Fruit fly (Drosophila melanogaster) whole organism, embryonic: ENCODE measurements around the gene CG44385.

Experiments used
- Bgb ChIP-seq: fragments of 200-800 bp; sonication (Bioruptor generic); IDR thresholded peaks from 2 replicates; pipeline ENCODE4 v1.3.6; 2022; ENCODE audit warnings: missing biosample characterization, missing genetic modification characterization; ENCODE audit not compliant: partially characterized antibody
- Blimp-1 ChIP-seq: fragments of 200-800 bp; sonication (Bioruptor generic); optimal IDR thresholded peaks from 3 replicates; lab custom pipeline; 2018; ENCODE audit warnings: missing biosample characterization, missing genetic modification characterization, mild to moderate bottlenecking, moderate library complexity, missing genetic modification reagents
- CG10274 ChIP-seq: fragments of 200-800 bp; sonication (Bioruptor generic); optimal IDR thresholded peaks from 3 replicates; lab custom pipeline; 2017; ENCODE audit warnings: missing biosample characterization, mild to moderate bottlenecking, missing genetic modification characterization
- CG10366 ChIP-seq: fragments of 200-800 bp; sonication (Bioruptor generic); IDR thresholded peaks from 2 replicates; pipeline ENCODE4 v1.3.6; 2022; ENCODE audit warnings: missing biosample characterization, missing genetic modification characterization
- CG10959 ChIP-seq: fragments of 200-800 bp; sonication (Bioruptor generic); IDR thresholded peaks from 2 replicates; pipeline ENCODE4 v1.3.6; 2022; ENCODE audit warnings: missing biosample characterization, missing genetic modification characterization
- CG11247 ChIP-seq: fragments of 200-800 bp; sonication (Bioruptor generic); IDR thresholded peaks from 2 replicates; pipeline ENCODE4 v1.3.6; 2022; ENCODE audit warnings: missing biosample characterization, missing genetic modification characterization
- CG12236 ChIP-seq: fragments of 200-800 bp; sonication (Bioruptor generic); optimal IDR thresholded peaks from 2 replicates; lab custom pipeline; 2016; ENCODE audit warnings: missing biosample characterization, missing genetic modification characterization
- CG13287 ChIP-seq: fragments of 200-800 bp; sonication (Bioruptor generic); IDR thresholded peaks from 2 replicates; pipeline ENCODE4 v1.3.6; 2022; ENCODE audit warnings: missing biosample characterization, missing genetic modification characterization; ENCODE audit not compliant: partially characterized antibody
- CG14014 ChIP-seq: fragments of 200-800 bp; sonication (Bioruptor generic); IDR thresholded peaks from 2 replicates; pipeline ENCODE4 v1.3.6; 2022; ENCODE audit warnings: missing biosample characterization, missing genetic modification characterization
- CG15269 ChIP-seq: fragments of 200-800 bp; sonication (Bioruptor generic); optimal IDR thresholded peaks from 2 replicates; lab custom pipeline; 2018; ENCODE audit warnings: missing biosample characterization, mild to moderate bottlenecking, missing genetic modification characterization, moderate library complexity
- CG1529 ChIP-seq: fragments of 200-800 bp; sonication (Bioruptor generic); optimal IDR thresholded peaks from 3 replicates; lab custom pipeline; 2018; ENCODE audit warnings: missing biosample characterization, missing genetic modification characterization
- CG16779 ChIP-seq: fragments of 200-800 bp; sonication (Bioruptor generic); IDR thresholded peaks from 2 replicates; pipeline ENCODE4 v1.3.6; 2022; ENCODE audit warnings: missing biosample characterization, missing genetic modification characterization
- CG16863 ChIP-seq: fragments of 200-800 bp; sonication (Bioruptor generic); optimal IDR thresholded peaks from 3 replicates; lab custom pipeline; 2016; ENCODE audit warnings: missing biosample characterization, missing genetic modification characterization
- CG17361 ChIP-seq: fragments of 200-800 bp; sonication (Bioruptor generic); IDR thresholded peaks from 3 replicates; pipeline ENCODE4 v1.3.6; 2022; ENCODE audit warnings: missing biosample characterization, missing genetic modification characterization
- CG7963 ChIP-seq: fragments of 200-800 bp; sonication (Bioruptor generic); IDR thresholded peaks from 3 replicates; pipeline ENCODE4 v1.3.6; 2022; ENCODE audit warnings: missing biosample characterization, missing genetic modification characterization; ENCODE audit not compliant: partially characterized antibody
- CG8290 ChIP-seq, 3 experiments: fragments of 200-800 bp; sonication (Bioruptor generic); optimal IDR thresholded peaks; 2 replicates each; lab custom pipeline; 2016 to 2019; ENCODE audit warnings: missing biosample characterization in 3 of 3, missing genetic modification characterization in 3 of 3, mild to moderate bottlenecking in 2 of 3, moderate library complexity in 1 of 3
- CrebB ChIP-seq: fragments of 200-800 bp; sonication (Bioruptor generic); optimal IDR thresholded peaks from 3 replicates; lab custom pipeline; 2018; ENCODE audit warnings: missing biosample characterization, mild to moderate bottlenecking, missing genetic modification characterization
- D ChIP-seq, 2 experiments: fragments of 200-800 bp in 1 of 2; fragments of >200 bp in 1 of 2; sonication (Bioruptor generic) in 1 of 2; optimal IDR thresholded peaks; 2 replicates in 1 of 2; 3 replicates in 1 of 2; lab custom pipeline; 2017; ENCODE audit warnings: mild to moderate bottlenecking in 1 of 2, missing biosample characterization in 1 of 2, missing genetic modification characterization in 1 of 2, missing genetic modification reagents in 1 of 2
- HLH4C ChIP-seq: fragments of 200-800 bp; sonication (Bioruptor generic); IDR thresholded peaks from 3 replicates; pipeline ENCODE4 v1.3.6; 2022; ENCODE audit warnings: missing biosample characterization, missing genetic modification characterization; ENCODE audit not compliant: partially characterized antibody
- Hmr ChIP-seq: fragments of 200-800 bp; sonication (Bioruptor generic); optimal IDR thresholded peaks from 3 replicates; lab custom pipeline; 2017; ENCODE audit warnings: mild to moderate bottlenecking, missing biosample characterization, missing genetic modification reagents, missing genetic modification characterization
- Jarid2 ChIP-seq: fragments of 200-800 bp; sonication (Bioruptor generic); optimal IDR thresholded peaks from 3 replicates; lab custom pipeline; 2017; ENCODE audit warnings: mild to moderate bottlenecking, missing biosample characterization, missing genetic modification reagents, missing genetic modification characterization
- MTF-1 ChIP-seq: fragments of 200-800 bp; sonication (Bioruptor generic); optimal IDR thresholded peaks from 2 replicates; lab custom pipeline; 2018; ENCODE audit warnings: missing biosample characterization, mild to moderate bottlenecking, missing genetic modification characterization, borderline replicate concordance
- Mad ChIP-seq: fragments of 200-800 bp; sonication (Bioruptor generic); optimal IDR thresholded peaks from 2 replicates; lab custom pipeline; 2016; ENCODE audit warnings: missing biosample characterization, missing genetic modification characterization
- Max ChIP-seq: fragments of 200-800 bp; sonication (Bioruptor generic); optimal IDR thresholded peaks from 2 replicates; lab custom pipeline; 2016; ENCODE audit warnings: missing biosample characterization, mild to moderate bottlenecking, missing genetic modification characterization
- Rfx ChIP-seq: fragments of 200-800 bp; sonication (Bioruptor generic); IDR thresholded peaks from 2 replicates; pipeline ENCODE4 v1.3.6; 2022; ENCODE audit warnings: missing biosample characterization, missing genetic modification characterization
- Rx ChIP-seq: fragments of 200-800 bp; sonication (Bioruptor generic); IDR thresholded peaks from 2 replicates; pipeline ENCODE4 v1.3.6; 2022; ENCODE audit warnings: missing biosample characterization, missing genetic modification characterization
- Spps ChIP-seq: fragments of 200-800 bp; sonication (Bioruptor generic); optimal IDR thresholded peaks from 2 replicates; lab custom pipeline; 2018; ENCODE audit warnings: missing biosample characterization, mild to moderate bottlenecking, missing genetic modification characterization
- TFAM ChIP-seq: fragments of 200-800 bp; sonication (Bioruptor generic); optimal IDR thresholded peaks from 2 replicates; lab custom pipeline; 2017; ENCODE audit warnings: missing biosample characterization, missing genetic modification characterization, inconsistent platforms
- ac ChIP-seq: fragments of 200-800 bp; sonication (Bioruptor generic); optimal IDR thresholded peaks from 3 replicates; lab custom pipeline; 2017; ENCODE audit warnings: missing biosample characterization, mild to moderate bottlenecking, missing genetic modification characterization
- ara ChIP-seq: fragments of 200-800 bp; sonication (Bioruptor generic); IDR thresholded peaks from 2 replicates; pipeline ENCODE4 v1.3.6; 2022; ENCODE audit warnings: missing biosample characterization, missing genetic modification characterization
- br ChIP-seq: fragments of >200 bp; optimal IDR thresholded peaks from 2 replicates; lab custom pipeline; 2017
- cas ChIP-seq: fragments of 200-800 bp; sonication (Bioruptor generic); IDR thresholded peaks from 2 replicates; pipeline ENCODE4 v1.3.6; 2022; ENCODE audit warnings: missing biosample characterization, missing genetic modification characterization
- disco-r ChIP-seq: fragments of 200-800 bp; sonication (Bioruptor generic); optimal IDR thresholded peaks from 2 replicates; lab custom pipeline; 2016; ENCODE audit warnings: missing biosample characterization, missing genetic modification characterization
- eve ChIP-seq, 2 experiments: fragments of >200 bp; optimal IDR thresholded peaks; 2 replicates each; lab custom pipeline; 2017; ENCODE audit warnings: missing biosample characterization in 2 of 2, missing genetic modification characterization in 2 of 2
- exex ChIP-seq: fragments of 200-800 bp; sonication (Bioruptor generic); optimal IDR thresholded peaks from 4 replicates; lab custom pipeline; 2018; ENCODE audit warnings: missing biosample characterization, mild to moderate bottlenecking, missing genetic modification characterization, moderate library complexity
- fd3F ChIP-seq: fragments of 200-800 bp; sonication (Bioruptor generic); optimal IDR thresholded peaks from 2 replicates; lab custom pipeline; 2018; ENCODE audit warnings: missing biosample characterization, mild to moderate bottlenecking, missing genetic modification characterization, moderate library complexity
- fd64A ChIP-seq: fragments of 200-800 bp; sonication (Bioruptor generic); optimal IDR thresholded peaks from 3 replicates; lab custom pipeline; 2018; ENCODE audit warnings: missing biosample characterization, mild to moderate bottlenecking, missing genetic modification characterization
- gce ChIP-seq: fragments of 200-800 bp; sonication (Bioruptor generic); IDR thresholded peaks from 3 replicates; pipeline ENCODE4 v1.3.6; 2022; ENCODE audit warnings: missing biosample characterization, missing genetic modification characterization
- gcm2 ChIP-seq: fragments of 200-800 bp; sonication (Bioruptor generic); optimal IDR thresholded peaks from 2 replicates; lab custom pipeline; 2016; ENCODE audit warnings: missing biosample characterization, missing genetic modification characterization
- grau ChIP-seq: fragments of 200-800 bp; optimal IDR thresholded peaks from 3 replicates; lab custom pipeline; 2019; ENCODE audit warnings: missing biosample characterization, mild to moderate bottlenecking, missing genetic modification characterization, moderate library complexity
- ind ChIP-seq: fragments of 200-800 bp; sonication (Bioruptor generic); optimal IDR thresholded peaks from 3 replicates; lab custom pipeline; 2016; ENCODE audit warnings: missing biosample characterization, missing genetic modification characterization
- lab ChIP-seq: fragments of 200-800 bp; sonication (Bioruptor generic); optimal IDR thresholded peaks from 3 replicates; lab custom pipeline; 2017; ENCODE audit warnings: missing biosample characterization, missing genetic modification characterization, mild to moderate bottlenecking, moderate library complexity, missing genetic modification reagents
- otp ChIP-seq: fragments of 200-800 bp; sonication (Bioruptor generic); IDR thresholded peaks from 3 replicates; pipeline ENCODE4, ENCODE4 v1.3.6; 2022; ENCODE audit warnings: missing biosample characterization, missing genetic modification characterization
- sens ChIP-seq: fragments of 200-800 bp; sonication (Bioruptor generic); peaks from one replicate; lab custom pipeline; 2016; ENCODE audit warnings: missing biosample characterization, missing genetic modification characterization
- sug ChIP-seq: fragments of 200-800 bp; optimal IDR thresholded peaks from 2 replicates; lab custom pipeline; 2019; ENCODE audit warnings: missing biosample characterization, mild to moderate bottlenecking, missing genetic modification characterization, moderate library complexity
- unc-4 ChIP-seq: fragments of 200-800 bp; sonication (Bioruptor generic); IDR thresholded peaks from 2 replicates; pipeline ENCODE4 v1.3.6; 2022; ENCODE audit warnings: missing biosample characterization, missing genetic modification characterization; ENCODE audit not compliant: partially characterized antibody
- vvl ChIP-seq: fragments of 200-800 bp; sonication (Bioruptor generic); IDR thresholded peaks from 2 replicates; pipeline ENCODE4 v1.3.6; 2022; ENCODE audit warnings: missing biosample characterization, missing genetic modification characterization
- wek ChIP-seq: fragments of 200-800 bp; sonication (Bioruptor generic); optimal IDR thresholded peaks from 3 replicates; lab custom pipeline; 2018; ENCODE audit warnings: missing biosample characterization, mild to moderate bottlenecking, missing genetic modification characterization, moderate library complexity
- wor ChIP-seq: fragments of 200-800 bp; sonication (Bioruptor generic); IDR thresholded peaks from 2 replicates; pipeline ENCODE4 v1.3.6; 2022; ENCODE audit warnings: missing biosample characterization, missing genetic modification characterization
- zfh1 ChIP-seq: fragments of 200-800 bp; sonication (Bioruptor generic); IDR thresholded peaks from 3 replicates; pipeline ENCODE4 v1.3.6; 2022; ENCODE audit warnings: missing biosample characterization, missing genetic modification characterization

The CG44385 gene

dm6 chrX:11108845-11109450, 23.3 kb downstream of the CG44385 start (continued):
- TF ChIP-seq CG16779 (GFP tag; lab: Robert Waterston, UW) = no peak
- no peak for TF ChIP-seq CG1529 (GFP tag; lab: Kevin White, UChicago)
- no peak for TF ChIP-seq Mad (GFP tag; lab: Kevin White, UChicago)
- no peak for TF ChIP-seq unc-4 (GFP tag; lab: Robert Waterston, UW)
- no peak for TF ChIP-seq Bgb (GFP tag; lab: Robert Waterston, UW)
- no peak for TF ChIP-seq sug (tag; lab: Kevin White, UChicago)
- peak; percentile 92 for TF ChIP-seq grau
- TF ChIP-seq HLH4C (GFP tag; lab: Robert Waterston, UW) = no peak
- TF ChIP-seq sens (GFP tag; lab: Kevin White, UChicago) = peak; percentile 75
- no peak for TF ChIP-seq Spps (tag; lab: Kevin White, UChicago)
- no peak for TF ChIP-seq MTF-1 (GFP tag; lab: Kevin White, UChicago)
- no peak for TF ChIP-seq eve (GFP tag; optimal IDR thresholded peaks at IDR 0.05; lab: Kevin White, UChicago)
- no peak for TF ChIP-seq lab
- TF ChIP-seq CrebB (tag; lab: Kevin White, UChicago) = no peak
- no peak for TF ChIP-seq zfh1 (GFP tag; lab: Robert Waterston, UW)
- TF ChIP-seq gce (GFP tag; lab: Robert Waterston, UW) = no peak
- no peak for TF ChIP-seq cas (GFP tag; lab: Robert Waterston, UW)
- no peak for TF ChIP-seq ac
- no peak for TF ChIP-seq CG8290 (GFP tag; optimal IDR thresholded peaks at IDR 0.05; lab: Kevin White, UChicago)
- peak in 1 of 2 experiments; percentile 16 for TF ChIP-seq CG8290 (tag; optimal IDR thresholded peaks at IDR 0.05; lab: Kevin White, UChicago)
- no peak for TF ChIP-seq CG13287 (GFP tag; lab: Robert Waterston, UW)
- peak; percentile 22 for TF ChIP-seq ind
- no peak for TF ChIP-seq gcm2 (GFP tag; lab: Kevin White, UChicago)
- no peak for TF ChIP-seq CG10959 (GFP tag; lab: Robert Waterston, UW)
- TF ChIP-seq fd64A = no peak
- no peak for TF ChIP-seq CG10274 (GFP tag; lab: Kevin White, UChicago)
- TF ChIP-seq CG10366 (GFP tag; lab: Robert Waterston, UW) = no peak
- TF ChIP-seq br (lab: Kevin White, UChicago) = no peak
- TF ChIP-seq CG11247 = no peak
- TF ChIP-seq exex = no peak
- TF ChIP-seq ara (GFP tag; lab: Robert Waterston, UW) = no peak
- no peak for TF ChIP-seq CG17361 (GFP tag; lab: Robert Waterston, UW)
- TF ChIP-seq TFAM (GFP tag; lab: Kevin White, UChicago) = no peak
- no peak for TF ChIP-seq CG16863 (GFP tag; lab: Kevin White, UChicago)
- TF ChIP-seq Rfx (GFP tag; lab: Robert Waterston, UW) = no peak
- no peak for TF ChIP-seq otp
- TF ChIP-seq D (optimal IDR thresholded peaks at IDR 0.05; lab: Kevin White, UChicago) = no peak
- no peak for TF ChIP-seq D (GFP tag; optimal IDR thresholded peaks at IDR 0.05; lab: Kevin White, UChicago)
- TF ChIP-seq fd3F (GFP tag; lab: Kevin White, UChicago) = no peak
- no peak for TF ChIP-seq Rx (GFP tag; lab: Robert Waterston, UW)
- TF ChIP-seq Hmr (GFP tag; lab: Kevin White, UChicago) = no peak
- no peak for TF ChIP-seq CG12236
- TF ChIP-seq wor = no peak
- no peak for TF ChIP-seq Jarid2
- TF ChIP-seq Max (GFP tag; lab: Kevin White, UChicago) = peak; percentile 7
- peak; percentile 19; the same call in 1 of the 2 replicates for TF ChIP-seq CG14014
- no peak for TF ChIP-seq Blimp-1 (GFP tag; lab: Kevin White, UChicago)
- TF ChIP-seq CG7963 (GFP tag; lab: Robert Waterston, UW) = no peak
- no peak for TF ChIP-seq disco-r
- TF ChIP-seq vvl (GFP tag; lab: Robert Waterston, UW) = peak; percentile 36; the same call in 1 of the 2 replicates
- TF ChIP-seq CG15269 (tag; lab: Kevin White, UChicago) = no peak
- TF ChIP-seq wek (GFP tag; lab: Kevin White, UChicago) = no peak
